Worm (Caenorhabditis elegans): ENCODE measurements around the gene K02E10.5.

K02E10.5 gene

ce11 chrX:2457461-2457860 lies 21.3 kb downstream of the K02E10.5 start:
- TF ChIP-seq ceh-24 (tag; optimal IDR thresholded peaks at IDR 0.05): no peak
- no peak for TF ChIP-seq K09A11.1 (tag; optimal IDR thresholded peaks at IDR 0.05; ENCODE audit: insufficient read depth)
- TF ChIP-seq syd-9 (tag; optimal IDR thresholded peaks at IDR 0.05): no peak
- TF ChIP-seq pat-9 (tag; optimal IDR thresholded peaks at IDR 0.05): no peak

- TF ChIP-seq unc-42 (tag; optimal IDR thresholded peaks at IDR 0.05) (peak; percentile 65), pag-3 (tag; optimal IDR thresholded peaks at IDR 0.05; ENCODE audit: borderline replicate concordance) (peak; percentile 10), eyg-1 (tag; optimal IDR thresholded peaks at IDR 0.05) (no peak), sox-2 (GFP tag; IDR thresholded peaks at IDR 0.05) (no peak), pros-1 (tag; optimal IDR thresholded peaks at IDR 0.05) (no peak), F13H6.1 (tag; optimal IDR thresholded peaks at IDR 0.05) (no peak)
Observed at ce11 chrX:2456141-2456540, 22.6 kb downstream of the K02E10.5 start.

ce11 chrX:2454914-2455313 lies 23.8 kb downstream of the K02E10.5 start:
- TF ChIP-seq lin-11 (tag; optimal IDR thresholded peaks at IDR 0.05) (no peak), ceh-31 (tag; optimal IDR thresholded peaks at IDR 0.05) (peak; percentile 50), unc-42 (tag; optimal IDR thresholded peaks at IDR 0.05) (peak; percentile 67)

ce11 chrX:2452716-2453115 lies 26.0 kb downstream of the K02E10.5 start:
- TF ChIP-seq hlh-30 (tag; optimal IDR thresholded peaks at IDR 0.05; ENCODE audit: insufficient read depth): peak; percentile 6
- TF ChIP-seq tbx-2 (tag; optimal IDR thresholded peaks at IDR 0.05): peak; percentile 12
- TF ChIP-seq ttx-3 (tag; optimal IDR thresholded peaks at IDR 0.05): no peak
- peak; percentile 39 for TF ChIP-seq ceh-31 (tag; optimal IDR thresholded peaks at IDR 0.05)
- TF ChIP-seq elt-2 (tag; optimal IDR thresholded peaks at IDR 0.05): peak; percentile 2

- TF ChIP-seq zip-5 (tag; optimal IDR thresholded peaks at IDR 0.05) (no peak), ceh-45 (GFP tag; IDR thresholded peaks at IDR 0.05) (no peak), rnt-1 (tag; optimal IDR thresholded peaks at IDR 0.05) (peak; percentile 20), unc-55 (GFP tag; optimal IDR thresholded peaks at IDR 0.05) (peak; percentile 49)
Observed at ce11 chrX:2452297-2452696, 26.4 kb downstream of the K02E10.5 start.

ce11 chrX:2450994-2451393 lies 27.7 kb downstream of the K02E10.5 start:
- TF ChIP-seq unc-42 (tag; optimal IDR thresholded peaks at IDR 0.05) (peak; percentile 83), ceh-6 (GFP tag; optimal IDR thresholded peaks at IDR 0.05) (peak; percentile 12), C08G9.2 (tag; optimal IDR thresholded peaks at IDR 0.05) (no peak)

ce11 chrX:2447214-2447613 lies 31.5 kb downstream of the K02E10.5 start:
- TF ChIP-seq ceh-30 (tag; optimal IDR thresholded peaks at IDR 0.05) (no peak), Y22D7AL.16 (tag; optimal IDR thresholded peaks at IDR 0.05) (no peak), ztf-16 (tag; optimal IDR thresholded peaks at IDR 0.05) (no peak), odd-2 (tag; optimal IDR thresholded peaks at IDR 0.05) (no peak), ceh-6 (GFP tag; optimal IDR thresholded peaks at IDR 0.05) (no peak), K02D7.2 (tag; optimal IDR thresholded peaks at IDR 0.05) (no peak), lin-11 (tag; optimal IDR thresholded peaks at IDR 0.05) (no peak), pat-9 (tag; optimal IDR thresholded peaks at IDR 0.05) (no peak), pha-4 (tag; optimal IDR thresholded peaks at IDR 0.05) (no peak), sox-2 (GFP tag; IDR thresholded peaks at IDR 0.05) (no peak), ceh-31 (tag; optimal IDR thresholded peaks at IDR 0.05) (no peak), unc-86 (tag; optimal IDR thresholded peaks at IDR 0.05) (no peak), nhr-232 (tag; optimal IDR thresholded peaks at IDR 0.05) (no peak), fkh-10 (GFP tag; optimal IDR thresholded peaks at IDR 0.05) (no peak), hlh-8 (tag; optimal IDR thresholded peaks at IDR 0.05) (no peak), T23F11.4 (GFP tag; optimal IDR thresholded peaks at IDR 0.05) (no peak)
